Worm (Caenorhabditis elegans) whole organism, L4 larva: ENCODE data around the gene npr-13.

ENCODE experiments used
- F10B5.3 ChIP-seq: sonication (generic microtip); optimal IDR thresholded peaks from 2 replicates; lab custom pipeline; 2016; ENCODE audit warnings: mild to moderate bottlenecking, missing genetic modification characterization, missing compliant biosample characterization
- F44E2.7 ChIP-seq: fragments of 200-800 bp; sonication (Bioruptor generic); IDR thresholded peaks from 2 replicates; pipeline ENCODE4 v2.1.2; 2022; ENCODE audit warnings: missing genetic modification characterization, missing compliant biosample characterization
- F49E8.2 ChIP-seq: sonication (generic microtip); optimal IDR thresholded peaks from 2 replicates; lab custom pipeline; 2016; ENCODE audit warnings: missing compliant biosample characterization, mild to moderate bottlenecking, missing genetic modification characterization, borderline replicate concordance
- Y105C5A.15 ChIP-seq: fragments of 200-800 bp; sonication (Bioruptor generic); IDR thresholded peaks from 2 replicates; pipeline ENCODE4 v1.3.6; 2022; ENCODE audit warnings: missing genetic modification characterization, missing compliant biosample characterization
- Y48G9A.11 ChIP-seq: fragments of 200-800 bp; sonication (Bioruptor generic); IDR thresholded peaks from 2 replicates; pipeline ENCODE4 v1.3.6; 2022; ENCODE audit warnings: missing genetic modification reagents, missing genetic modification characterization, missing compliant biosample characterization
- aha-1 ChIP-seq: fragments of 150-350 bp; peaks from one replicate; lab custom pipeline; 2014; ENCODE audit warnings: missing biosample characterization, missing genetic modification characterization
- arid-1 ChIP-seq: fragments of 200-800 bp; sonication (Bioruptor generic); conservative IDR thresholded peaks from 2 replicates; pipeline ENCODE4 v1.3.6; 2022; ENCODE audit warnings: missing genetic modification reagents, missing genetic modification characterization, missing compliant biosample characterization
- attf-4 ChIP-seq: sonication (generic microtip); optimal IDR thresholded peaks from 3 replicates; lab custom pipeline; 2017; ENCODE audit warnings: missing biosample characterization, missing genetic modification characterization
- ceh-20 ChIP-seq: fragments of 200-800 bp; sonication (Bioruptor generic); IDR thresholded peaks from 2 replicates; pipeline ENCODE4 v1.3.6; 2022; ENCODE audit warnings: missing genetic modification reagents, missing genetic modification characterization, missing compliant biosample characterization
- ceh-28 ChIP-seq: fragments of 150-350 bp; optimal IDR thresholded peaks from 2 replicates; lab custom pipeline; 2014; ENCODE audit warnings: missing biosample characterization, missing genetic modification reagents, missing genetic modification characterization
- ceh-32 ChIP-seq: sonication (generic microtip); optimal IDR thresholded peaks from 2 replicates; lab custom pipeline; 2016; ENCODE audit warnings: mild to moderate bottlenecking, missing genetic modification characterization, missing compliant biosample characterization; ENCODE audit not compliant: poor library complexity
- ceh-44 ChIP-seq: fragments of 200-800 bp; sonication (Bioruptor generic); IDR thresholded peaks from 2 replicates; pipeline ENCODE4 v1.3.6; 2022; ENCODE audit warnings: missing genetic modification reagents, missing genetic modification characterization, missing compliant biosample characterization
- cey-2 ChIP-seq: sonication (generic microtip); optimal IDR thresholded peaks from 3 replicates; lab custom pipeline; 2017; ENCODE audit warnings: missing genetic modification characterization, mild to moderate bottlenecking, missing compliant biosample characterization, antibody characterized with exemption, borderline replicate concordance; ENCODE audit not compliant: insufficient read depth
- daf-8 ChIP-seq: fragments of 200-800 bp; sonication (Bioruptor generic); IDR thresholded peaks from 2 replicates; pipeline ENCODE4 v1.3.6; 2022; ENCODE audit warnings: missing genetic modification characterization, missing compliant biosample characterization
- dmd-6 ChIP-seq: fragments of 200-800 bp; sonication (Bioruptor generic); IDR thresholded peaks from 2 replicates; pipeline ENCODE4 v1.3.6; 2022; ENCODE audit warnings: missing genetic modification reagents, missing genetic modification characterization, missing compliant biosample characterization
- dmd-8 ChIP-seq: fragments of 200-800 bp; sonication (Bioruptor generic); IDR thresholded peaks from 2 replicates; pipeline ENCODE4 v1.3.6; 2022; ENCODE audit warnings: missing genetic modification characterization, missing compliant biosample characterization
- dve-1 ChIP-seq: sonication (generic microtip); optimal IDR thresholded peaks from 2 replicates; lab custom pipeline; 2017; ENCODE audit warnings: antibody characterized with exemption, mild to moderate bottlenecking, missing genetic modification characterization, missing compliant biosample characterization; ENCODE audit not compliant: insufficient read depth
- egl-27 ChIP-seq: sonication (generic microtip); optimal IDR thresholded peaks from 3 replicates; lab custom pipeline; 2017; ENCODE audit warnings: missing biosample characterization, missing genetic modification reagents, missing genetic modification characterization
- gei-8 ChIP-seq: fragments of 200-800 bp; sonication (Bioruptor generic); optimal IDR thresholded peaks from 2 replicates; lab custom pipeline; 2018; ENCODE audit warnings: mild to moderate bottlenecking, missing genetic modification characterization, missing compliant biosample characterization
- hif-1 ChIP-seq, 2 experiments: sonication (generic microtip); optimal IDR thresholded peaks; 2 replicates each; lab custom pipeline; 2016 to 2017; ENCODE audit warnings: missing compliant biosample characterization in 2 of 2, missing genetic modification characterization in 2 of 2, missing genetic modification reagents in 2 of 2, missing genotype in 2 of 2, mild to moderate bottlenecking in 1 of 2
- hlh-30 ChIP-seq: sonication (generic microtip); optimal IDR thresholded peaks from 2 replicates; lab custom pipeline; 2017; ENCODE audit warnings: antibody characterized with exemption, mild to moderate bottlenecking, missing genetic modification characterization, missing compliant biosample characterization; ENCODE audit not compliant: insufficient read depth
- jun-1 ChIP-seq: fragments of 150-350 bp; optimal IDR thresholded peaks from 2 replicates; lab custom pipeline; 2014; ENCODE audit warnings: missing biosample characterization, missing genetic modification reagents, missing genetic modification characterization
- lim-7 ChIP-seq: fragments of 200-800 bp; sonication (Bioruptor generic); IDR thresholded peaks from 2 replicates; pipeline ENCODE4 v1.3.6; 2022; ENCODE audit warnings: missing genetic modification characterization, missing compliant biosample characterization
- lin-13 ChIP-seq: fragments of 150-350 bp; optimal IDR thresholded peaks from 2 replicates; lab custom pipeline; 2014; ENCODE audit warnings: missing biosample characterization, missing genetic modification reagents, missing genetic modification characterization
- lir-3 ChIP-seq: sonication (generic microtip); optimal IDR thresholded peaks from 2 replicates; lab custom pipeline; 2016; ENCODE audit warnings: mild to moderate bottlenecking, missing genetic modification characterization, missing compliant biosample characterization
- lsy-2 ChIP-seq, 2 experiments: fragments of 150-350 bp in 1 of 2; sonication (generic microtip) in 1 of 2; optimal IDR thresholded peaks; 2 replicates each; lab custom pipeline; 2014 to 2017; ENCODE audit warnings: missing biosample characterization in 2 of 2, missing genetic modification characterization in 2 of 2
- madf-9 ChIP-seq: fragments of 200-800 bp; sonication (Bioruptor generic); conservative IDR thresholded peaks from 2 replicates; pipeline ENCODE4 v1.3.6; 2022; ENCODE audit warnings: missing genetic modification reagents, missing genetic modification characterization, missing compliant biosample characterization
- mdl-1 ChIP-seq, 2 experiments: fragments of 150-350 bp in 1 of 2; sonication (generic microtip) in 1 of 2; optimal IDR thresholded peaks; 2 replicates each; lab custom pipeline; 2014 to 2017; ENCODE audit warnings: missing biosample characterization in 2 of 2, missing genetic modification characterization in 2 of 2
- mdt-29 ChIP-seq: fragments of 200-800 bp; sonication (Bioruptor generic); IDR thresholded peaks from 2 replicates; pipeline ENCODE4 v1.3.6; 2022; ENCODE audit warnings: missing genetic modification reagents, missing genetic modification characterization, missing compliant biosample characterization
- mes-2 ChIP-seq: sonication (generic microtip); optimal IDR thresholded peaks from 2 replicates; lab custom pipeline; 2016; ENCODE audit warnings: missing genotype, mild to moderate bottlenecking, missing genetic modification characterization, missing compliant biosample characterization; ENCODE audit not compliant: poor library complexity, severe bottlenecking
- mxl-2 ChIP-seq: fragments of 200-800 bp; sonication (Bioruptor generic); conservative IDR thresholded peaks from 2 replicates; pipeline ENCODE4 v1.3.6; 2022; ENCODE audit warnings: missing genetic modification reagents, missing genetic modification characterization, missing compliant biosample characterization
- mxl-3 ChIP-seq: fragments of 200-800 bp; sonication (Bioruptor generic); optimal IDR thresholded peaks from 2 replicates; lab custom pipeline; 2018; ENCODE audit warnings: mild to moderate bottlenecking, missing genetic modification characterization, missing compliant biosample characterization
- nhr-102 ChIP-seq: sonication (generic microtip); optimal IDR thresholded peaks from 2 replicates; lab custom pipeline; 2016; ENCODE audit warnings: mild to moderate bottlenecking, missing genetic modification characterization, moderate library complexity, missing compliant biosample characterization
- nhr-11 ChIP-seq: fragments of 150-350 bp; optimal IDR thresholded peaks from 2 replicates; lab custom pipeline; 2014; ENCODE audit warnings: missing biosample characterization, missing genetic modification characterization
- nhr-111 ChIP-seq: fragments of 200-800 bp; sonication (Bioruptor generic); optimal IDR thresholded peaks from 2 replicates; lab custom pipeline; 2018; ENCODE audit warnings: mild to moderate bottlenecking, missing genetic modification characterization, missing compliant biosample characterization
- nhr-28 ChIP-seq: fragments of 150-350 bp; optimal IDR thresholded peaks from 2 replicates; lab custom pipeline; 2014; ENCODE audit warnings: missing biosample characterization, missing genetic modification characterization
- nhr-42 ChIP-seq: fragments of 200-800 bp; sonication (Bioruptor generic); IDR thresholded peaks from 2 replicates; pipeline ENCODE4 v1.3.6; 2022; ENCODE audit warnings: missing genetic modification characterization, missing compliant biosample characterization
- nhr-48 ChIP-seq: sonication (generic microtip); optimal IDR thresholded peaks from 2 replicates; lab custom pipeline; 2016; ENCODE audit warnings: mild to moderate bottlenecking, missing genetic modification characterization, missing compliant biosample characterization
- nhr-6 ChIP-seq: fragments of 150-350 bp; optimal IDR thresholded peaks from 2 replicates; lab custom pipeline; 2014; ENCODE audit warnings: missing biosample characterization, missing genetic modification characterization
- php-3 ChIP-seq: fragments of 200-800 bp; sonication (Bioruptor generic); IDR thresholded peaks from 2 replicates; pipeline ENCODE4 v1.3.6; 2022; ENCODE audit warnings: missing genetic modification reagents, missing genetic modification characterization, missing compliant biosample characterization
- pqm-1 ChIP-seq: sonication (generic microtip); optimal IDR thresholded peaks from 2 replicates; lab custom pipeline; 2017; ENCODE audit warnings: missing biosample characterization, missing genetic modification characterization
- sdz-12 ChIP-seq: fragments of 200-800 bp; sonication (Bioruptor generic); optimal IDR thresholded peaks from 2 replicates; lab custom pipeline; 2018; ENCODE audit warnings: mild to moderate bottlenecking, missing genetic modification characterization, missing compliant biosample characterization
- skn-1 ChIP-seq: fragments of 150-350 bp; optimal IDR thresholded peaks from 2 replicates; lab custom pipeline; 2014; ENCODE audit warnings: missing biosample characterization, missing genetic modification characterization
- snpc-1.2 ChIP-seq: fragments of 200-800 bp; sonication (Bioruptor generic); IDR thresholded peaks from 2 replicates; pipeline ENCODE4 v1.3.6; 2022; ENCODE audit warnings: missing genetic modification reagents, missing genetic modification characterization, missing compliant biosample characterization
- snpc-4 ChIP-seq: fragments of 150-350 bp; optimal IDR thresholded peaks from 2 replicates; lab custom pipeline; 2014; ENCODE audit warnings: missing biosample characterization, missing genetic modification characterization
- spr-3 ChIP-seq: fragments of 200-800 bp; sonication (Bioruptor generic); optimal IDR thresholded peaks from 2 replicates; lab custom pipeline; 2018; ENCODE audit warnings: mild to moderate bottlenecking, missing genetic modification characterization, missing compliant biosample characterization
- tag-97 ChIP-seq: fragments of 200-800 bp; sonication (Bioruptor generic); IDR thresholded peaks from 2 replicates; pipeline ENCODE4 v1.3.6; 2022; ENCODE audit warnings: missing genetic modification characterization, missing compliant biosample characterization
- zag-1 ChIP-seq: fragments of 150-350 bp; optimal IDR thresholded peaks from 2 replicates; lab custom pipeline; 2014; ENCODE audit warnings: missing biosample characterization, missing genetic modification characterization
- zfp-2 ChIP-seq: sonication (generic microtip); optimal IDR thresholded peaks from 2 replicates; lab custom pipeline; 2016; ENCODE audit warnings: mild to moderate bottlenecking, missing genetic modification characterization, missing compliant biosample characterization
- zfp-3 ChIP-seq: fragments of 200-800 bp; sonication (Bioruptor generic); conservative IDR thresholded peaks from 2 replicates; pipeline ENCODE4 v1.3.6; 2022; ENCODE audit warnings: missing genetic modification reagents, missing genetic modification characterization, missing compliant biosample characterization
- zip-2 ChIP-seq: fragments of 150-350 bp; optimal IDR thresholded peaks from 2 replicates; lab custom pipeline; 2014; ENCODE audit warnings: missing biosample characterization, missing genetic modification characterization

Gene npr-13

ce11 chrV:14850530-14850929 lies 7.9 kb downstream of the npr-13 start (continued):
- TF ChIP-seq Y105C5A.15 (GFP tag; lab: Robert Waterston, UW) (no peak), lim-7 (GFP tag; lab: Robert Waterston, UW) (no peak), spr-3 (no peak), lir-3 (tag; lab: Kevin White, UChicago) (no peak), ceh-44 (GFP tag; lab: Robert Waterston, UW) (no peak), zip-2 (tag; lab: Kevin White, UChicago) (no peak), nhr-102 (peak; percentile 21), snpc-1.2 (GFP tag; lab: Robert Waterston, UW) (no peak), gei-8 (GFP tag; lab: Kevin White, UChicago) (no peak), attf-4 (tag; lab: Kevin White, UChicago) (no peak), nhr-6 (tag; lab: Kevin White, UChicago) (no peak), dve-1 (tag; lab: Kevin White, UChicago) (peak; percentile 88), F10B5.3 (no peak), zag-1 (tag; lab: Kevin White, UChicago) (no peak), dmd-8 (GFP tag; lab: Robert Waterston, UW) (no peak), mes-2 (peak; percentile 56), zfp-3 (no peak), zfp-2 (tag; lab: Kevin White, UChicago) (no peak), lsy-2 (tag; optimal IDR thresholded peaks at IDR 0.05; lab: Kevin White, UChicago) (peak in 1 of 2 experiments; percentile 5), nhr-11 (peak; percentile 49), sdz-12 (GFP tag; lab: Kevin White, UChicago) (no peak), hif-1 (tag; optimal IDR thresholded peaks at IDR 0.05; lab: Kevin White, UChicago) (peak in 1 of 2 experiments; percentile 54), F44E2.7 (GFP tag; lab: Robert Waterston, UW) (no peak), nhr-42 (GFP tag; lab: Robert Waterston, UW) (no peak), F49E8.2 (tag; lab: Kevin White, UChicago) (no peak), jun-1 (tag; lab: Kevin White, UChicago) (no peak), hlh-30 (tag; lab: Kevin White, UChicago) (peak; percentile 91), nhr-48 (tag; lab: Kevin White, UChicago) (peak; percentile 44), pqm-1 (tag; lab: Kevin White, UChicago) (peak; percentile 31), nhr-111 (GFP tag; lab: Kevin White, UChicago) (no peak), php-3 (peak; percentile 51; the same call in 1 of the 2 replicates), ceh-28 (no peak), tag-97 (GFP tag; lab: Robert Waterston, UW) (no peak), mxl-3 (GFP tag; lab: Kevin White, UChicago) (peak; percentile 81), egl-27 (tag; lab: Kevin White, UChicago) (no peak), daf-8 (GFP tag; lab: Robert Waterston, UW) (no peak), snpc-4 (no peak), lin-13 (GFP tag; lab: Kevin White, UChicago) (no peak), mdt-29 (peak; percentile 94)

DNA sequence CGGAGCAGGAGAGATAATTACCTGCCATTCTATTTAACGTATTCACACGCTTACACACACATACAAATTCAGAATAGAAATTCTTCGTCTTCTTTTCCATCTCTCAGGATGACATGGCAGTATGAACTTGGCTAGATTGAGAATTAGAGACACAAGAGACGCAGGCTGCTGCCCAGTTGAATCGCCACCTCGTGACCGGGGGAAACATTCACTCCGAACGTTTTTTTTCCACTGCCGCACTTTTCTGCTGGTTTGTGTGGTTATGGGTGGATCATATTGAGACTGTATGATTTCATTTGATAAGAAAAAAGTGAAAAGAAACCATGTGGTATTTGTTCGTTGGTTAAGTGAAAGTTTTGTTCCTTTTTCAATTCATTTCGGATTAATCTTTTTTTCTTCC lies 8.8 kb downstream of the npr-13 start:
- TF ChIP-seq nhr-28 (tag; lab: Kevin White, UChicago) (peak; percentile 96), ceh-32 (no peak), pqm-1 (tag; lab: Kevin White, UChicago) (peak; percentile 34), mdl-1 (tag; optimal IDR thresholded peaks at IDR 0.05; lab: Kevin White, UChicago) (peak; percentile 71 to 96), php-3 (no peak), ceh-44 (GFP tag; lab: Robert Waterston, UW) (no peak), Y48G9A.11 (GFP tag; lab: Robert Waterston, UW) (no peak), ceh-20 (GFP tag; lab: Robert Waterston, UW) (peak; percentile 82), cey-2 (peak; percentile 87), madf-9 (GFP tag; lab: Robert Waterston, UW) (no peak), aha-1 (peak; percentile 99), mxl-2 (GFP tag; lab: Robert Waterston, UW) (0 out of 2 replicates have a peak, but pooled peaks have one; percentile 34), arid-1 (GFP tag; lab: Robert Waterston, UW) (no peak), skn-1 (tag; lab: Kevin White, UChicago) (no peak), lir-3 (tag; lab: Kevin White, UChicago) (no peak), nhr-111 (GFP tag; lab: Kevin White, UChicago) (no peak), egl-27 (tag; lab: Kevin White, UChicago) (no peak), dmd-6 (GFP tag; lab: Robert Waterston, UW) (peak; percentile 84)
